Fruit fly (Drosophila melanogaster) whole organism, embryonic: ENCODE data around the gene CG7557.

ENCODE experiments used
- Abd-B ChIP-seq: fragments of 200-800 bp; sonication (Bioruptor generic); optimal IDR thresholded peaks from 2 replicates; lab custom pipeline; 2018; ENCODE audit warnings: missing biosample characterization, mild to moderate bottlenecking, missing genetic modification characterization, moderate library complexity
- Aef1 ChIP-seq: fragments of 200-800 bp; sonication (Bioruptor generic); IDR thresholded peaks from 3 replicates; pipeline ENCODE4 v1.3.6; 2022; ENCODE audit warnings: missing biosample characterization, missing genetic modification characterization
- Antp ChIP-seq: fragments of 200-800 bp; sonication (Bioruptor generic); optimal IDR thresholded peaks from 3 replicates; lab custom pipeline; 2016; ENCODE audit warnings: missing biosample characterization, missing genetic modification characterization
- Blimp-1 ChIP-seq: fragments of 200-800 bp; sonication (Bioruptor generic); optimal IDR thresholded peaks from 3 replicates; lab custom pipeline; 2018; ENCODE audit warnings: missing biosample characterization, missing genetic modification characterization, mild to moderate bottlenecking, moderate library complexity, missing genetic modification reagents
- CG10209 ChIP-seq: fragments of 200-800 bp; sonication (Bioruptor generic); optimal IDR thresholded peaks from 3 replicates; lab custom pipeline; 2017; ENCODE audit warnings: missing biosample characterization, mild to moderate bottlenecking, missing genetic modification characterization, missing genetic modification reagents
- CG11504 ChIP-seq: fragments of 200-800 bp; sonication (Bioruptor generic); optimal IDR thresholded peaks from 3 replicates; lab custom pipeline; 2019; ENCODE audit warnings: missing biosample characterization, mild to moderate bottlenecking, missing genetic modification characterization, moderate library complexity
- CG1233 ChIP-seq: fragments of 200-800 bp; sonication (Bioruptor generic); optimal IDR thresholded peaks from 4 replicates; lab custom pipeline; 2018; ENCODE audit warnings: missing biosample characterization, mild to moderate bottlenecking, missing genetic modification characterization
- CG12659 ChIP-seq: fragments of 200-800 bp; sonication (Bioruptor generic); optimal IDR thresholded peaks from 3 replicates; lab custom pipeline; 2017; ENCODE audit warnings: mild to moderate bottlenecking, missing biosample characterization, missing genetic modification reagents, missing genetic modification characterization
- CG13296 ChIP-seq: fragments of 200-800 bp; sonication (Bioruptor generic); optimal IDR thresholded peaks from 3 replicates; lab custom pipeline; 2018; ENCODE audit warnings: missing biosample characterization, mild to moderate bottlenecking, missing genetic modification characterization
- CG13424 ChIP-seq: fragments of 200-800 bp; sonication (Bioruptor generic); optimal IDR thresholded peaks from 2 replicates; lab custom pipeline; 2019; ENCODE audit warnings: missing biosample characterization, mild to moderate bottlenecking, missing genetic modification characterization, moderate library complexity
- CG15601 ChIP-seq: fragments of 200-800 bp; sonication (Bioruptor generic); optimal IDR thresholded peaks from 3 replicates; lab custom pipeline; 2019; ENCODE audit warnings: missing biosample characterization, mild to moderate bottlenecking, missing genetic modification characterization, moderate library complexity
- CG17568 ChIP-seq: fragments of 200-800 bp; sonication (Bioruptor generic); optimal IDR thresholded peaks from 2 replicates; lab custom pipeline; 2018; ENCODE audit warnings: missing biosample characterization, mild to moderate bottlenecking, missing genetic modification characterization, moderate library complexity
- CG17829 ChIP-seq: fragments of 200-800 bp; optimal IDR thresholded peaks from 2 replicates; lab custom pipeline; 2019; ENCODE audit warnings: missing biosample characterization, mild to moderate bottlenecking, missing genetic modification characterization, moderate library complexity
- CG2678 ChIP-seq: fragments of 200-800 bp; sonication (Bioruptor generic); optimal IDR thresholded peaks from 3 replicates; lab custom pipeline; 2019; ENCODE audit warnings: missing biosample characterization, mild to moderate bottlenecking, missing genetic modification characterization, moderate library complexity
- CG31441 ChIP-seq: fragments of 200-800 bp; sonication (Bioruptor generic); IDR thresholded peaks from 2 replicates; pipeline ENCODE4 v1.3.6; 2022; ENCODE audit warnings: missing biosample characterization, missing genetic modification characterization
- CG6689 ChIP-seq: fragments of 200-800 bp; sonication (Bioruptor generic); IDR thresholded peaks from 2 replicates; pipeline ENCODE4 v1.3.6; 2022; ENCODE audit warnings: missing biosample characterization, missing genetic modification characterization
- CG7839 ChIP-seq: fragments of 200-800 bp; sonication (Bioruptor generic); optimal IDR thresholded peaks from 3 replicates; lab custom pipeline; 2018; ENCODE audit warnings: missing biosample characterization, mild to moderate bottlenecking, missing genetic modification characterization, moderate library complexity
- CG9437 ChIP-seq: fragments of 200-800 bp; sonication (Bioruptor generic); optimal IDR thresholded peaks from 2 replicates; lab custom pipeline; 2018; ENCODE audit warnings: missing biosample characterization, mild to moderate bottlenecking, missing genetic modification characterization
- CG9727 ChIP-seq: fragments of 200-800 bp; sonication (Bioruptor generic); optimal IDR thresholded peaks from 3 replicates; lab custom pipeline; 2017; ENCODE audit warnings: missing biosample characterization, mild to moderate bottlenecking, missing genetic modification characterization
- CoRest ChIP-seq: fragments of 200-800 bp; sonication (Bioruptor generic); optimal IDR thresholded peaks from 3 replicates; lab custom pipeline; 2018; ENCODE audit warnings: missing biosample characterization, mild to moderate bottlenecking, missing genetic modification characterization, moderate library complexity
- D ChIP-seq, 2 experiments: fragments of 200-800 bp in 1 of 2; fragments of >200 bp in 1 of 2; sonication (Bioruptor generic) in 1 of 2; optimal IDR thresholded peaks; 2 replicates in 1 of 2; 3 replicates in 1 of 2; lab custom pipeline; 2017; ENCODE audit warnings: mild to moderate bottlenecking in 1 of 2, missing biosample characterization in 1 of 2, missing genetic modification characterization in 1 of 2, missing genetic modification reagents in 1 of 2
- Ets97D ChIP-seq: fragments of 200-800 bp; sonication (Bioruptor generic); optimal IDR thresholded peaks from 3 replicates; lab custom pipeline; 2016; ENCODE audit warnings: missing biosample characterization, missing genetic modification characterization
- Fer1 ChIP-seq: fragments of 200-800 bp; sonication (Bioruptor generic); optimal IDR thresholded peaks from 2 replicates; lab custom pipeline; 2017; ENCODE audit warnings: missing biosample characterization, mild to moderate bottlenecking, missing genetic modification characterization
- HmgZ ChIP-seq: fragments of 200-800 bp; sonication (Bioruptor generic); optimal IDR thresholded peaks from 2 replicates; lab custom pipeline; 2018; ENCODE audit warnings: missing biosample characterization, mild to moderate bottlenecking, missing genetic modification characterization
- Hr3 ChIP-seq: fragments of 200-800 bp; sonication (Bioruptor generic); optimal IDR thresholded peaks from 3 replicates; lab custom pipeline; 2016; ENCODE audit warnings: missing biosample characterization, missing genetic modification characterization
- Hr78 ChIP-seq, 2 experiments: fragments of 200-800 bp in 1 of 2; fragments of >200 bp in 1 of 2; sonication (Bioruptor generic) in 1 of 2; optimal IDR thresholded peaks; 2 replicates each; lab custom pipeline; 2017 to 2019; ENCODE audit warnings: missing biosample characterization in 2 of 2, missing genetic modification characterization in 2 of 2, mild to moderate bottlenecking in 1 of 2, moderate library complexity in 1 of 2
- Mrtf ChIP-seq: fragments of 200-800 bp; sonication (Bioruptor generic); IDR thresholded peaks from 3 replicates; pipeline ENCODE4 v1.3.6; 2022; ENCODE audit warnings: missing biosample characterization, missing genetic modification characterization
- Oli ChIP-seq: fragments of 200-800 bp; sonication (Bioruptor generic); optimal IDR thresholded peaks from 2 replicates; lab custom pipeline; 2018; ENCODE audit warnings: missing biosample characterization, mild to moderate bottlenecking, missing genetic modification characterization, moderate library complexity
- Pdp1 ChIP-seq, 2 experiments: fragments of 200-800 bp; sonication (Bioruptor generic); optimal IDR thresholded peaks; 3 replicates each; lab custom pipeline; 2016; ENCODE audit warnings: missing biosample characterization in 2 of 2, missing genetic modification characterization in 2 of 2, mild to moderate bottlenecking in 1 of 2, moderate library complexity in 1 of 2
- Ptx1 ChIP-seq: fragments of 200-800 bp; sonication (Bioruptor generic); IDR thresholded peaks from 2 replicates; pipeline ENCODE4 v1.3.6; 2022; ENCODE audit warnings: missing biosample characterization, missing genetic modification characterization
- Side ChIP-seq: fragments of 200-800 bp; sonication (Bioruptor generic); optimal IDR thresholded peaks from 2 replicates; lab custom pipeline; 2016; ENCODE audit warnings: missing biosample characterization, missing genetic modification characterization
- Ssrp ChIP-seq: fragments of 200-800 bp; sonication (Bioruptor generic); optimal IDR thresholded peaks from 2 replicates; lab custom pipeline; 2018; ENCODE audit warnings: missing biosample characterization, mild to moderate bottlenecking, missing genetic modification characterization, moderate library complexity
- TFAM ChIP-seq: fragments of 200-800 bp; sonication (Bioruptor generic); optimal IDR thresholded peaks from 2 replicates; lab custom pipeline; 2017; ENCODE audit warnings: missing biosample characterization, missing genetic modification characterization, inconsistent platforms
- bcd ChIP-seq: fragments of 200-800 bp; sonication (Bioruptor generic); optimal IDR thresholded peaks from 2 replicates; lab custom pipeline; 2017; ENCODE audit warnings: missing biosample characterization, mild to moderate bottlenecking, missing genetic modification characterization
- cad ChIP-seq: fragments of >200 bp; optimal IDR thresholded peaks from 2 replicates; lab custom pipeline; 2017; ENCODE audit warnings: missing biosample characterization, missing genetic modification characterization
- cas ChIP-seq: fragments of 200-800 bp; sonication (Bioruptor generic); IDR thresholded peaks from 2 replicates; pipeline ENCODE4 v1.3.6; 2022; ENCODE audit warnings: missing biosample characterization, missing genetic modification characterization
- crp ChIP-seq, 2 experiments: fragments of 200-800 bp; sonication (Bioruptor generic); optimal IDR thresholded peaks; 2 replicates in 1 of 2; 3 replicates in 1 of 2; lab custom pipeline; 2017; ENCODE audit warnings: missing biosample characterization in 2 of 2, missing genetic modification characterization in 2 of 2, mild to moderate bottlenecking in 1 of 2, moderate library complexity in 1 of 2
- cwo ChIP-seq: fragments of 200-800 bp; sonication (Bioruptor generic); optimal IDR thresholded peaks from 3 replicates; lab custom pipeline; 2017; ENCODE audit warnings: missing biosample characterization, missing genetic modification characterization, mild to moderate bottlenecking, moderate library complexity, missing genetic modification reagents
- emc ChIP-seq: fragments of 200-800 bp; sonication (Bioruptor generic); optimal IDR thresholded peaks from 2 replicates; lab custom pipeline; 2016; ENCODE audit warnings: missing biosample characterization, missing genetic modification characterization
- fd96Cb ChIP-seq: fragments of 200-800 bp; sonication (Bioruptor generic); optimal IDR thresholded peaks from 2 replicates; lab custom pipeline; 2018; ENCODE audit warnings: missing biosample characterization, mild to moderate bottlenecking, missing genetic modification characterization, moderate library complexity
- gem ChIP-seq: fragments of 200-800 bp; sonication (Bioruptor generic); optimal IDR thresholded peaks from 2 replicates; lab custom pipeline; 2019; ENCODE audit warnings: missing biosample characterization, mild to moderate bottlenecking, missing genetic modification characterization, moderate library complexity
- lab ChIP-seq: fragments of 200-800 bp; sonication (Bioruptor generic); optimal IDR thresholded peaks from 3 replicates; lab custom pipeline; 2017; ENCODE audit warnings: missing biosample characterization, missing genetic modification characterization, mild to moderate bottlenecking, moderate library complexity, missing genetic modification reagents
- lola ChIP-seq, 3 experiments: fragments of >200 bp in 2 of 3; fragments of 200-800 bp in 1 of 3; sonication (Bioruptor generic) in 1 of 3; optimal IDR thresholded peaks; 2 replicates each; lab custom pipeline; 2017 to 2019; ENCODE audit warnings: missing biosample characterization in 3 of 3, missing genetic modification characterization in 3 of 3, mild to moderate bottlenecking in 1 of 3, moderate library complexity in 1 of 3
- nmo ChIP-seq: fragments of 200-800 bp; sonication (Bioruptor generic); optimal IDR thresholded peaks from 2 replicates; lab custom pipeline; 2018; ENCODE audit warnings: missing biosample characterization, mild to moderate bottlenecking, missing genetic modification characterization, moderate library complexity
- pb ChIP-seq: fragments of 200-800 bp; sonication (Bioruptor generic); optimal IDR thresholded peaks from 3 replicates; lab custom pipeline; 2016; ENCODE audit warnings: missing biosample characterization, missing genetic modification characterization
- stwl ChIP-seq: fragments of 200-800 bp; sonication (Bioruptor generic); optimal IDR thresholded peaks from 3 replicates; lab custom pipeline; 2018; ENCODE audit warnings: missing biosample characterization, mild to moderate bottlenecking, missing genetic modification characterization, moderate library complexity
- tin ChIP-seq: fragments of 200-800 bp; sonication (Bioruptor generic); optimal IDR thresholded peaks from 3 replicates; lab custom pipeline; 2016; ENCODE audit warnings: missing biosample characterization, missing genetic modification characterization
- wor ChIP-seq: fragments of 200-800 bp; sonication (Bioruptor generic); IDR thresholded peaks from 2 replicates; pipeline ENCODE4 v1.3.6; 2022; ENCODE audit warnings: missing biosample characterization, missing genetic modification characterization

CG7557 gene

DNA sequence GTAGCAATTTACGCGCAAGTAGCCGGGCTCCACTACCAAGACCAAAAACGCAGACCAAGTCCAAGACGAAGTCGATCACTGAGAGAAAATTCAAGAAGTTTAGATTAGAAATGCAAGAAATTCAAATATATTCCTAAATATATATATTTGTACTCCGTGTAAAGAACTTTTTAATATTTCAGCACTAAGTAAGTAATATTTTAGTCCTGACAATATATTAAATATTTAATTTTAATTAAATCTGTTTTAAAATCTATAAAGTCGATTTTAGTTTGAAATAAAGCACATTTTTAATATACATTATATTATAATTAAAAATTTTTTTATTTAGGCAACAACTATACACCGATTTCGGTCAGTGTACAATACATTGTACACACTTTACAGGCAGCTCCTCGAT, 22.0 kb downstream of the CG7557 start (continued):
- 0 out of 2 replicates have a peak, but pooled peaks have one; percentile 22 for TF ChIP-seq Ptx1 (GFP tag; lab: Robert Waterston, UW)
- TF ChIP-seq Fer1: peak; percentile 43
- no peak for TF ChIP-seq emc (GFP tag; lab: Kevin White, UChicago)
- TF ChIP-seq HmgZ: no peak
- TF ChIP-seq Abd-B (GFP tag; lab: Kevin White, UChicago): no peak
- TF ChIP-seq lab (GFP tag; lab: Kevin White, UChicago): peak; percentile 45
- peak; percentile 41 for TF ChIP-seq Blimp-1 (GFP tag; lab: Kevin White, UChicago)
- peak; percentile 49 for TF ChIP-seq CG9437
- no peak for TF ChIP-seq Antp (GFP tag; lab: Kevin White, UChicago)
- TF ChIP-seq cwo (GFP tag; lab: Kevin White, UChicago): peak; percentile 14
- peak; percentile 71 for TF ChIP-seq CG2678
- TF ChIP-seq CG13296 (GFP tag; lab: Kevin White, UChicago): peak; percentile 3
- TF ChIP-seq CG15601 (tag; lab: Kevin White, UChicago): peak; percentile 19
- peak; percentile 43; the same call in 1 of the 2 replicates for TF ChIP-seq CG6689 (GFP tag; lab: Robert Waterston, UW)
- TF ChIP-seq CG31441 (GFP tag; lab: Robert Waterston, UW): peak; percentile 66
- TF ChIP-seq CG7839: peak; percentile 63
- no peak for TF ChIP-seq cad (GFP tag; lab: Kevin White, UChicago)
- peak in 1 of 3 experiments; percentile 47 for TF ChIP-seq lola (GFP tag; optimal IDR thresholded peaks at IDR 0.05; lab: Kevin White, UChicago)
- no peak for TF ChIP-seq Side (GFP tag; lab: Kevin White, UChicago)
- TF ChIP-seq CG12659 (GFP tag; lab: Kevin White, UChicago): peak; percentile 21
- no peak for TF ChIP-seq crp (GFP tag; optimal IDR thresholded peaks at IDR 0.05; lab: Kevin White, UChicago)
- TF ChIP-seq fd96Cb (tag; lab: Kevin White, UChicago): peak; percentile 17
- TF ChIP-seq gem (tag; lab: Kevin White, UChicago): peak; percentile 76
- TF ChIP-seq nmo (GFP tag; lab: Kevin White, UChicago): peak; percentile 53
- no peak for TF ChIP-seq CG17568
- TF ChIP-seq Hr3 (GFP tag; lab: Kevin White, UChicago): peak; percentile 35
- peak; percentile 12 for TF ChIP-seq bcd
- TF ChIP-seq CG13424 (tag; lab: Kevin White, UChicago): peak; percentile 48
- TF ChIP-seq Aef1: no peak
- no peak for TF ChIP-seq D (optimal IDR thresholded peaks at IDR 0.05; lab: Kevin White, UChicago)
- peak; percentile 23 for TF ChIP-seq D (GFP tag; optimal IDR thresholded peaks at IDR 0.05; lab: Kevin White, UChicago)
- TF ChIP-seq Hr78 (GFP tag; optimal IDR thresholded peaks at IDR 0.05; lab: Kevin White, UChicago): no peak
- no peak for TF ChIP-seq stwl
- peak; percentile 43 for TF ChIP-seq CG17829 (tag; lab: Kevin White, UChicago)
- TF ChIP-seq tin (GFP tag; lab: Kevin White, UChicago): peak; percentile 21
- TF ChIP-seq Pdp1 (GFP tag; optimal IDR thresholded peaks at IDR 0.05; lab: Kevin White, UChicago): no peak
- peak; percentile 28 for TF ChIP-seq CG10209
- TF ChIP-seq cas (GFP tag; lab: Robert Waterston, UW): no peak
- peak; percentile 3 for TF ChIP-seq CG1233 (GFP tag; lab: Kevin White, UChicago)
- TF ChIP-seq Ets97D (GFP tag; lab: Kevin White, UChicago): no peak
- peak; percentile 59 for TF ChIP-seq CG9727 (GFP tag; lab: Kevin White, UChicago)
- peak; percentile 72 for TF ChIP-seq CG11504 (tag; lab: Kevin White, UChicago)
- TF ChIP-seq TFAM: no peak
- TF ChIP-seq Mrtf (GFP tag; lab: Robert Waterston, UW): no peak
- 0 out of 2 replicates have a peak, but pooled peaks have one; percentile 12 for TF ChIP-seq wor (GFP tag; lab: Robert Waterston, UW)
- TF ChIP-seq Ssrp (tag; lab: Kevin White, UChicago): peak; percentile 27
- no peak for TF ChIP-seq pb
- peak; percentile 53 for TF ChIP-seq CoRest (tag; lab: Kevin White, UChicago)
- peak; percentile 9 for TF ChIP-seq Oli
